Fruit fly (Drosophila melanogaster): ENCODE results near the gene Myb.

The Myb gene

DNA sequence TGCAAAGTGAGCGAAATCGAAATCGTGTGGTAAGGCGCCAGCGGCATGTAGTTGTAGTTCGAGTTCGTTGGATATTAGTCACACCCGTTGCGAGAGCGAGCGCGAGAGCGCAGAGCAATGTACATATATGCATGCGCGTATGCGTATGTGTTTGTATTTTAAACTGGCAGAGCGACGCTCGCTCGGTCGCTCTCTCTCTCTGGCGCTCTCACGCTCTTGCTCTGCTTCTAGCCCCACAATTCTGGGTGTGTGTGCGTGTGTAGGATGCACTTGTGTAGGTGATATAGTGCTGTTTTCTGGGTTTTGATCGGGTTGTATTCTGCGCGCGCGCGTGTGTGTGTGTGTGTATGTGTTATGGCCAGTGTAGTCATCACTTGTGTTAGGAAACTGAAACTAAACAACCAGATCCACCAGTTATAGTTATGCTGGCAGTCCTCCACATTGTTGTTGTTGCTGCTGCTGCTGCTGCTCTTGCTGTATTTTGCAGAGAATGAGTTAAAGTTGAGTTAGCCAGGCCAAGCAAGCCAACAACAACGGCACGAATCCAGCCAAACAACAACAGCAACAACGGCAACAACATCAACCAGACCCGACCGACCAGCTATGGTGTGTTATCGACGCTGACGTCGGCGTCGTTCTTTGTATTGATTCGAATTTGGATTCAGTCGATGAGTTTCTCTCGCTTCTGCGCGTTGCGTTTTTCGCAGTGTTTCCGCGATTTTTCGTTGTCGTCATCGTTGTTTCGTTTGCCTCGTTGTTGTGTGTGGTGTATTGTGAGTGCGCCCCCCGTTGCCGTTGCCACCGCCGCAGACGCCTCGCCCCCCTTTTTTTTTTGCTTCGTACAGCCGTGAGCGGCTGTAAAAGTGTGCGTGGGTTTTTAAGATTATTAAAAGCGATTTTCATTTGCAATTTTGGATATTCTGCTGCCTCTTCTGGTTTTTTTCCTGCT lies 45.7 kb downstream of the Myb start:
- no peak for TF ChIP-seq EcR (GFP tag; optimal IDR thresholded peaks at IDR 0.05)
- TF ChIP-seq CG8478 (optimal IDR thresholded peaks at IDR 0.05), result peak; percentile 42

DNA sequence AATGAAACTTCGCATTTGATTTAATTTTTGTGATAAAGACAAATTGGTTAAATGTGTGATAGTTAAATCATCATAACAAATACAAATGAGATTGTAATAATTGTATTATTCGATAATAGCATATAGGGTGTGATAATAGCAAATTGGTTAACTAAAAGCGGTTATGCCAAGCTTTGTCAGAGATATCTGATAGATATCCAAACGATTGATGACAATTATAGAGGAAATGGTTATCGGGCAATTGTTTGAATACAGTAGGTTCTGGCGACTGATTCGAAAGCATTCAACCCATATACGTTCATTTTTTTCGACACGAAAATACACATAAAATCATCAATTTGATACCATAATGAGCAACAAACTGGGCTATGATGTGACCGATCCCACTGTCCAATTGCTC lies 48.4 kb downstream of the Myb start, which contains the start of gene CG8509:
TSS of gene CG8509 (plus strand) at position 301 of the 400 bp plus-strand sequence.
- no peak for TF ChIP-seq Dll (optimal IDR thresholded peaks at IDR 0.05)
- TF ChIP-seq EcR (GFP tag; optimal IDR thresholded peaks at IDR 0.05), result no peak
- no peak for TF ChIP-seq usp (GFP tag; optimal IDR thresholded peaks at IDR 0.05)
- no peak for TF ChIP-seq psq (optimal IDR thresholded peaks at IDR 0.05)
- no peak for TF ChIP-seq CG8478 (optimal IDR thresholded peaks at IDR 0.05)
- no peak for TF ChIP-seq pan (optimal IDR thresholded peaks at IDR 0.05)

DNA sequence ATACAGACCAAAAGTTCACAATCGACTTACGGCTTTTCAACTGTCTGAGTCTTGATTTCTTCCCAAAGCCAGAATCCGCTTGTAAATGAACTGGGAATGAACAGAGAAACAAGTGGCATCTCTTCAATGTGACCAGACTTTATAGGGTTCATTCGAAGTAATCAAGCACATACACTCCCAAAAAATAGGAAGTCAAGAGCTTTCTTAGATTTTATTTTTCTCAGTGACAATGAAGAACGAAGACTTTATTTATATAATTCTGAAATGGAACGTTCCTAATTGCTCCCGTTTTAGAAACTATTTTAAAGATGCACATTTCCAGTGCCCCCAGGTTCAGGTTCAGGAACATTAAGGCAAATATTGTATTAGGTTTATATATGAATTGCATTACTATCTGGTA lies 49.7 kb downstream of the Myb start:
- TF ChIP-seq pan (optimal IDR thresholded peaks at IDR 0.05) (no peak), EcR (GFP tag; optimal IDR thresholded peaks at IDR 0.05) (no peak), usp (GFP tag; optimal IDR thresholded peaks at IDR 0.05) (no peak), psq (optimal IDR thresholded peaks at IDR 0.05) (no peak), Dll (optimal IDR thresholded peaks at IDR 0.05) (no peak), CG8478 (optimal IDR thresholded peaks at IDR 0.05) (no peak)

DNA sequence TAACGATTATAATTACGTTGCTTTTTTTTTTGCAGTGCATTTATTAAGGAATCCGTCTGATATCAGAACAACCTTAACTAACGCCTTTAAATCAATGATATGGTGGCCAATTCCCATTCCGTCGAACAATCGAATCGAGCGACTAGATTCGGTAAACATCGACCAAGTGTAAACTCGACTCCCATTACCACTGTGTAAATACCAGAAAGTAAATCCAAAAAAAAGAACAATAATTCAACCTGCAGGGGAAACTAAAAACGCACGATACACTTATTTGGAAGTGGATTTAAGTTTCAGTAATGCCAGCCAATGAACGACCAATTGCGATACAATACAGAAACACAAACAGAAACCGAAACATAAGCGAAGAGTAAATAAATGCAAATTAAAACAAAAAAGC lies 52.1 kb downstream of the Myb start:
- TF ChIP-seq pan (optimal IDR thresholded peaks at IDR 0.05), result no peak
- TF ChIP-seq psq (optimal IDR thresholded peaks at IDR 0.05), result no peak
- TF ChIP-seq EcR (GFP tag; optimal IDR thresholded peaks at IDR 0.05), result no peak
- TF ChIP-seq Dll (optimal IDR thresholded peaks at IDR 0.05), result no peak
- TF ChIP-seq usp (GFP tag; optimal IDR thresholded peaks at IDR 0.05), result no peak
- no peak for TF ChIP-seq CG8478 (optimal IDR thresholded peaks at IDR 0.05)

Data from whole organism.